Worm (Caenorhabditis elegans) whole organism, early embryonic: ENCODE results near the gene lelo-1.

Source experiments
- B0310.2 ChIP-seq: sonication (generic microtip); optimal IDR thresholded peaks from 2 replicates; lab custom pipeline; 2016; ENCODE audit warnings: mild to moderate bottlenecking, missing genetic modification characterization, missing compliant biosample characterization
- F13C5.2 ChIP-seq: sonication (generic microtip); optimal IDR thresholded peaks from 2 replicates; lab custom pipeline; 2017; ENCODE audit warnings: mild to moderate bottlenecking, missing genetic modification characterization, inconsistent platforms, missing compliant biosample characterization
- aly-1 ChIP-seq: sonication (generic microtip); optimal IDR thresholded peaks from 2 replicates; lab custom pipeline; 2016; ENCODE audit warnings: missing genetic modification characterization, missing compliant biosample characterization
- ama-1 ChIP-seq: fragments of 150-350 bp; optimal IDR thresholded peaks from 2 replicates; lab custom pipeline; 2014
- ceh-13 ChIP-seq: fragments of 200-800 bp; sonication (Bioruptor generic); optimal IDR thresholded peaks from 2 replicates; lab custom pipeline; 2018; ENCODE audit warnings: mild to moderate bottlenecking, missing genetic modification characterization, missing compliant biosample characterization
- ceh-36 ChIP-seq: sonication (generic microtip); optimal IDR thresholded peaks from 2 replicates; lab custom pipeline; 2016; ENCODE audit warnings: missing genetic modification characterization, inconsistent platforms, missing compliant biosample characterization
- flt-1 ChIP-seq: fragments of 200-800 bp; sonication (Bioruptor generic); IDR thresholded peaks from 2 replicates; pipeline ENCODE4 v1.3.6; 2022; ENCODE audit warnings: missing genetic modification characterization, missing compliant biosample characterization
- hmbx-1 ChIP-seq: sonication (generic microtip); optimal IDR thresholded peaks from 2 replicates; lab custom pipeline; 2016; ENCODE audit warnings: mild to moderate bottlenecking, missing genetic modification characterization, missing compliant biosample characterization
- hmg-4 ChIP-seq: fragments of 200-800 bp; sonication (Bioruptor generic); optimal IDR thresholded peaks from 2 replicates; lab custom pipeline; 2018; ENCODE audit warnings: mild to moderate bottlenecking, missing genetic modification characterization, missing compliant biosample characterization
- pes-1 ChIP-seq: fragments of 200-800 bp; sonication (Bioruptor generic); IDR thresholded peaks from 2 replicates; pipeline ENCODE4 v1.3.6; 2022; ENCODE audit warnings: missing genetic modification reagents, missing genetic modification characterization, missing compliant biosample characterization
- sea-1 ChIP-seq: fragments of 200-800 bp; sonication (Bioruptor generic); conservative IDR thresholded peaks from 2 replicates; pipeline ENCODE4 v1.3.6; 2022; ENCODE audit warnings: missing genetic modification characterization, missing compliant biosample characterization
- tbx-11 ChIP-seq: fragments of 200-800 bp; sonication (Bioruptor generic); IDR thresholded peaks from 2 replicates; pipeline ENCODE4 v1.3.6; 2022; ENCODE audit warnings: missing genetic modification characterization, missing compliant biosample characterization
- tbx-37 ChIP-seq: fragments of 200-800 bp; sonication (Bioruptor generic); conservative IDR thresholded peaks from 2 replicates; pipeline ENCODE4 v1.3.6; 2022; ENCODE audit warnings: missing genetic modification reagents, missing genetic modification characterization, missing compliant biosample characterization
- tra-4 ChIP-seq: sonication (generic microtip); optimal IDR thresholded peaks from 2 replicates; lab custom pipeline; 2017; ENCODE audit warnings: missing genetic modification characterization, missing compliant biosample characterization

- TF ChIP-seq B0310.2 (tag; lab: Kevin White, UChicago) (no peak), sea-1 (GFP tag; lab: Robert Waterston, UW) (no peak), tbx-37 (GFP tag; lab: Robert Waterston, UW) (no peak), ceh-13 (GFP tag; lab: Kevin White, UChicago) (no peak), ama-1 (lab: Kevin White, UChicago) (no peak), pes-1 (no peak), hmbx-1 (tag; lab: Kevin White, UChicago) (no peak), aly-1 (tag; lab: Kevin White, UChicago) (no peak), hmg-4 (GFP tag; lab: Kevin White, UChicago) (no peak), tbx-11 (GFP tag; lab: Robert Waterston, UW) (no peak), ceh-36 (tag; lab: Kevin White, UChicago) (no peak), flt-1 (GFP tag; lab: Robert Waterston, UW) (no peak), F13C5.2 (tag; lab: Kevin White, UChicago) (no peak), tra-4 (tag; lab: Kevin White, UChicago) (no peak)
Measured at ce11 chrII:6226995-6227394, 19.2 kb upstream of the lelo-1 start, which contains the start of gene srsy-2.
